Fruit fly (Drosophila melanogaster) S2 (cell line): ENCODE measurements around the gene Ubqn.

ENCODE experiments used
- CG8478 ChIP-seq: fragments of >200 bp; optimal IDR thresholded peaks from 2 replicates; lab custom pipeline; 2018
- CTCF ChIP-seq, 2 experiments: fragments of >200 bp; optimal IDR thresholded peaks; 2 replicates each; lab custom pipeline; 2018

The Ubqn gene

DNA sequence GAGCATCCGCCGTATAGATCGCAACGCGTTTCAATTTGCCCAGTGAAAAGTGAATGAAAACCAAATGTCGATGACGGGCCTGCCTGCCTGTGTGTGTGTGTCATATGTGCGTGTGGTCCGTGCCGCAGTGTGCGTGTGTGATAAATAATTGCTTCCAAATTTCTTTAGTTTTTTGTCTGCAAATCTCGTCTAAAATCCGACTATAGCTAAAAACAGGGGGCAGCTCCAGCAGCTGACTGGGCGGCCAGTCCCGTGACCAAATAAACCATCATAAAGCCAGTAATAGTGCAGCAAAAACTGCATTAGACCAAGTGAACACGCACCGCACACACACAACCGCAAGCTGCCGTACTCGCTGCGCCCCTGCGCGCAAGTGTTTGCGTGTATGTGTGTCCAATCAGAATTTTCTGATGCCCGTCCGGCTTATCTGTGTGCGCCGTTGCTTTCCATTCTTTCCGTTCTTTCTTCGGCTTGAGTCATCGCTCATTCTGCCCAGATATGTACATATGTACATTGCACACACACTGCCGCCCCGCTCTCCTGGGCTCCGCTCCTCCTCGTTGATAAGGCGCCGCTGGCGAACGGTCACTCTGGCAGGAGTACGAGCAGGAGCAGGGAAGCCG is 13.8 kb downstream of the Ubqn start:
- TF ChIP-seq CG8478 (no peak), CTCF (optimal IDR thresholded peaks at IDR 0.05; lab: Kevin White, UChicago) (no peak)

DNA sequence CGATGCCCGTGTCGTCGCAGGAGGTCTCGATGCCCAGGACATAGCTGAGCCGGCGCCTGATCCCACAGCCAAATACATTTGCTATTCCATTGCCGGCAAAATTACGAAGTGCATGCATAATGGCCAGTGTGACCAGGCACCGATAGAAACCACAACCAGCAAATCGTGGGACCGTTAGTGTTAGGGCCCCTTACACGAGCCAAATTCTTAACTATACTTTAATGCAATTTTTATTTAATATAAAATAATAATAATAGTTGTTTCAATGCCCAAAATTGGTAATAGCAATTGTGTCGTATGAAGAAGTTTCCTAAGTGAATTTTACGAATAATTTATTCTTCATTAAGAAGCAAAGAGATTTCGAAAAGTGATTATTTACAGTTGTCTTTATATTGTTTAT is 18.0 kb downstream of the Ubqn start, which contains the start of gene Tcs4:
Gene Tcs4 (minus strand): TSS at position 145 of the 400 bp plus-strand sequence.
- TF ChIP-seq CG8478 (no peak), CTCF (optimal IDR thresholded peaks at IDR 0.05; lab: Kevin White, UChicago) (no peak)

DNA sequence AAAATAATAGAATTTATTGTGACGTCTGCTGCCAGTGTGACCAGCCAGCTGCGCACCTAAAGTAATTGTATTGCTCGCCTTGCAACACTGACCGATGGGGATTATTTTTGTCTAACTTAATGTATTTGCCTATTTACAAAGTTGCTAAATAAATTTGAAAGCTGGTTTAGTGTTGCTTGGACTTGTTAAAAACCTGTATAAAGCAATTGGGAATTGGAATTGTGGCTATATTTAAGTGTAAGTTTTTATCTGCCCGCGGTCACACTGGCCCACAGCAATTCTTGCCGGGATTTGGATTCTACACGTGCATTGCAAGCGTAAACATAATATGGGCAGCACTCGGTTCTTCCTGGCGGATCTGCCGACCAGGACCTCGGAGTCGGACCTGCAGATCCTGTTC is 20.5 kb downstream of the Ubqn start, which contains the start of the genes CG14230 and CG14232:
Gene CG14230 (plus strand): TSS at position 94 of the 400 bp plus-strand sequence.
Gene CG14232 (minus strand): TSS at position 177 of the 400 bp plus-strand sequence.
- TF ChIP-seq CG8478: no peak
- TF ChIP-seq CTCF (optimal IDR thresholded peaks at IDR 0.05; lab: Kevin White, UChicago): no peak

DNA sequence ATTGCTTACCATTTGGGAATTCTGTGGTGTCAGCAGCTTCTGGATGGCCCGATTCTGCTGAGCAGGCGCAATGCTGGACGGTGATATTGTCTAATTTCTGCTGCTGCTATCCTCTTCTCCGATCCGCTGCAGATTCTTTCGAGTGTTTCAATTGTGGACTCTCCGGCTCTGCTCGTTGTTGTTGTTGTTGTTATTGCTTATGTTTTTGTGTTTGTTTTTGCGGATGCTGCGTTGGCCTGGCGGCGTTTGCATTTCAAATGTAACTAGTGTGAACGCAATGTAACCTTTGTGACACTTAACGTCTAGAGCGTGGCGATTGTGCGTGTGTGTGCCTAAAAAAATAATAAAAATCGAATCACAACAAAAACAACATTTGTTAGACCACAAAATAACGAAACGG is 28.3 kb downstream of the Ubqn start:
- TF ChIP-seq CG8478: no peak
- no peak for TF ChIP-seq CTCF (optimal IDR thresholded peaks at IDR 0.05; lab: Kevin White, UChicago)

DNA sequence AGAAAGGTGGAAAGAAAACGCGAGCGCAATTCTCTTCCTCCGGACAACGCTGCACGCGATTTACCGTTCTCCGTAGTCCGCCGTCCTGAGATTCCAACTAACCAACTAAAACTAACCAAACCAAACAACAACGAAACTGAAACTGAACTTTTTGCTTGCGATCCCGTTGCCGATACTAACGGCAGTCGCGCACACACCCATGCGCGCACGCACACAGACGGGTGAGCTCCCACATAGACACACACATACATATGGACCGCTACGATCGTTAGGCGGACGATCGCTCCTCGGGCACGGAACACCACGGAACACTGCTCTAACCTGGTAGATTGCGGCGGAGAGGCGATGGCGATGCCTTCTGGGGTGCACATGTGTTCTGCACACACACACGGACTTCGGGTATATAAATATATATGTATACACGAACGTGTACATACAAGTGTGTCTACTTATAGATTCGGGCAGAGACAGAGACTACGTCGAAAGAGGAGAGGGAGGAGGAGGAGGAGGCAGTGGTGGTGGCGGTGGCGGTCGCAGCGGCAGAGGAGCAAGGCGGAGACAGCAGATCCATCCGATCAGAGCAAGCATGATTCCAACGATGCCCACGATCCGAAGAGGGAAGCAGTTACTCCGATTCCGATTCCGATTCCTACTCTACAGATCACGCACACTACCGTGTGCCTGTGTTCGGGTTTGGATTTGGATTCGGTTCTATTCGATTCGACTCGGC is 29.5 kb downstream of the Ubqn start, which contains the start of gene meso18E:
Gene meso18E (minus strand): TSS at position 148 of the 730 bp plus-strand sequence.
- no peak for TF ChIP-seq CG8478
- TF ChIP-seq CTCF (optimal IDR thresholded peaks at IDR 0.05; lab: Kevin White, UChicago): no peak

DNA sequence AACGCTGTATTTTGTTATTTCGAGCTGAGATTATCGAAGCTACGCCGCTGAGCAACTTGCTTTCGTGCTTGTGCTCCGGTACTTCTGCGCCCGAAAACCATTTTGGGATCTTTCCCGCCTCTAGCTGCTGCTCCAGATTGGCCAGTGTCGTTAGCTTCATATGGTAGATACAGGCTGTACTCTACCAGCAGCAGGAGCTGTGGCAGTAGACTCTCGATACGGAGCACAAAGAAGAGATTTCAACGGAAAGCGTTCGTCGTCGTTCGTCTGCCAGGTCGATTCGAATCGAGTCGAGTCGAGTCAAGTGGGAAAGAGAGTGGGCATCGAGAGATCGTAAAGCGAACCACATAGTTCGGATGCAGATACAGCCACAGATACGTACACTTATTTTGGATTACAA is 31.2 kb downstream of the Ubqn start:
- no peak for TF ChIP-seq CG8478
- TF ChIP-seq CTCF (optimal IDR thresholded peaks at IDR 0.05; lab: Kevin White, UChicago): no peak

DNA sequence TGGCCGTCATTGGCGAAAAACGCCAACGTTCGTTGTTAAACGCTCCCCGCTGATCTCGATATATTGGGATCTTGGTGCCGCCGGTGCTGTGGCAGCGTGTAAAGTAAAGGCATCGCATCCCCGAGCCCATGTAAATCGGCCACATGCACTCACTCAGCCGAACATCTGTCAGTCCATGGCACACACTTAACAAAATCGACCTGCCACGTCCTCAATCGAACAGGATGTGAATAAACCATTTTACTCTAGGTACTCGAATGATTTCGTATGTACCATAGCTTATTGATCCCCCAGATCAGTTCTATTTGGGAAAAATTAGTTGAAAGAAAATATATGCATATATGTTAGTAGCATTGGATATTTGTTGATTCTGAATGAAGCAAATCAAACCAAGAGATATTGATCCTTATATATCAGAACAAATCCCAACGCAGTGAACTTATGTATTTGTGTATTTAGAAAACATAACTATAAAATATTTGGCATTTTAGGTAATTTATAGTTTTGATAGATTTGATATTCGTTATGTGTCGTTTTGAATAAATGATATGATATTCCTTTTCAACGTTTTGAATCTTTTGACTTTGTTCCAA is 32.8 kb downstream of the Ubqn start:
- no peak for TF ChIP-seq CTCF (optimal IDR thresholded peaks at IDR 0.05; lab: Kevin White, UChicago)
- TF ChIP-seq CG8478: no peak

DNA sequence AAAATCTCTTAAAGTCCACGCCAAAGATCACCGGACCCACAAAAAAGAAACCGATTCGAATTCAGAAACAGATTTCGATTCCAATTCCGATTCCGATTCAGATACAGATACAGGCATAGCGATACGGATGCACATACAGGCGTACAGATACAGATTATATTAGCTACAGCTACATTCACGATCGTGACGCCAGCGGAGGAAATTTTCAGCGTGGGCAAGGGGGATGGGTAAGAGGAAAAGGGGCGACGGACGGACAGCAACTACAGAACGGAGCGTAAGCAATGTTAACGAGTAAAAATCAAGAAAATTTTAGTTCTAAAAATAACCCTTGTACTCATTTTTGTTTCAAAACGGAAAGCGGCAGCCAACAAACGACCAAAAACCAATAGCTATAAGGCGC is 33.4 kb downstream of the Ubqn start:
- TF ChIP-seq CTCF (optimal IDR thresholded peaks at IDR 0.05; lab: Kevin White, UChicago) (no peak), CG8478 (no peak)

DNA sequence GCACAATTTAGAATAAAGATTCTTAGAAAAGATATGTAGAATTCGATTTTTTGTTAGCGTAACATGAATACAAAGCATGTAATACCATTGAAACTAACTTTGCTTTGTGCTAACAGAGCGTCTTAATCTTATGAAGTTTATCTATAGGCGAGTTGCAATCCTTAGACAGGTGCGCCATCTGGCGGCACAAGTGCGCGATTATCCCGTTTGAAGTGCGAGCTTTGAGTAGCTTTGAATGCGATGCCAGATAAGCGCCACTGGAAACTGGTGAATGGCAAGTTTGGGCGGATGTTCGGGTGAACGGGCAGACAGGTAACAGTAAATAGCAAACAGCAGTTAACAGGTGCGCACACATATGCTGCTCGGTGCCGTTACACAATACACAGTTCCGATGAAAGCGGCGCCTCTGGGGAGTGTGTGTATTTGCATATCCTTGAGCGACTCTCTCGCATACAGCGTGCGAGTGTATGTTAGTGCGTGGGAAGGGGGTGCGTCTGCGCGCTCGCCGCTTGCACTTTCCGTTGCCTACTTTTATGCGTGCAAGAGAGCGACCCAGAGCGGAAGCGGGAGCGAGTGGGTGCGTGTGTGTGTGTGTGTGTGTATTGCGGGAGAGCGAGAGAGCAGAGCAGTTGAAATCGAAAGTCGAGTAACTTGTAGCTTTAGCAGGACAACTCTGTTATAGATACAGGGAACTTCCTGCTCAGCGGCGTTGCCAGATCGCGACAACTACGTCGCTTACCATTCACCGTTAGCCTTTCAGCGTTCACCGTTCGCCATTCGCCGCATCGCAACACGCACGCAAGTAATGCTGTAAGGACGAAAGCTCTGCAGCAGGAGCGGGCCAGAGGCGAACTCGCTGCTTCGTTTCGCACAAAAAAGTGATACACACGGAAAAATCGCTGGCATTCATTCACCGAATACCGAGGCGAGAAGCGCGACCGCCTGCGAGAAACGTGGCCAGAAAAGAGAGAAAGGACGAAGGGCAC is 34.7 kb downstream of the Ubqn start, which contains the start of gene CG12531:
Gene CG12531 (plus strand): TSS at position 936 of the 986 bp plus-strand sequence.
- TF ChIP-seq CG8478 (no peak), CTCF (optimal IDR thresholded peaks at IDR 0.05; lab: Kevin White, UChicago) (peak; percentile 62 to 76)

DNA sequence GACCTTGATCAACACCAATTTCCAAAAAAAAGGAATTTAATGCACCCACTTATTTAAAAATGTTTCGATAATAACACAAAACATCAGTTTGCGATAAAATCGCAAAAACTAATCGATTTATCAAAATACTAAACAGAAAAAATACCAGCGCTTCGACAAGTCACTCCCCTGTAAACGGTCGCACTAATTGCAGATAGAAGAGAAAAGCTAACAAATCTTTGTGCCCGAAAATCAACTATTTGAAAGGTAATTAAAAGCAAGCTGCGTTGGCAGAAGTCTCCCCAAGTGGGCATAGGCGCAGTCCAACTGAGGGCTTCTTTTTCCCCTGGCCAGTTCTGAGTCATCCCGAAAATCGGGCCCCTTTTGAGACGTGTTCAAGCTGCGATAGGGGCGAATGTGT is 47.2 kb downstream of the Ubqn start, which contains the start of gene AP-1-2beta:
Gene AP-1-2beta (plus strand): TSS at position 161 of the 400 bp plus-strand sequence.
- TF ChIP-seq CG8478: no peak
- TF ChIP-seq CTCF (optimal IDR thresholded peaks at IDR 0.05; lab: Kevin White, UChicago): no peak

DNA sequence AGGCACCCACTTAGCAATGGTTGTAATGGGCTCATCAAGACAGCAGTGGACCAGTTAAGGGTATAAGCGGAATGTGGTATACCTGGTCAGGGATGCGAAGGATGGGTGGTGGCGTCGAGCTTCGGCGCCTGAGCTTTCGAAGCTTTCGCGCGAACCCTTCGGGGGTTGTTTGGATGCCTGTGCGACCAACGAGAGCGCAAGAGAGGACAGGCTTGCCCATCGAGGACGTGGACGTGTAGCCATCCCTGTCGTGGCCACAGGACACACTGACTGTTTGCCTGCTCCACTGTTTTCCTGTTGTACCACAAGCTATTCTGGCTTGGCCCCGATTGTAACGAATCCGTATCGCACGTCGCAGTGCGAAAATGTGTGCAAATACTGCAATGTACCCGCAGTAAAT is 51.7 kb downstream of the Ubqn start, which contains the start of gene CG14234:
Gene CG14234 (plus strand): TSS at position 301 of the 400 bp plus-strand sequence.
- no peak for TF ChIP-seq CG8478
